Worm (Caenorhabditis elegans) whole organism, young adult: Measurements from ENCODE around the gene gcy-14.

Source experiments
- F10E7.11 ChIP-seq: sonication (generic microtip); optimal IDR thresholded peaks from 2 replicates; lab custom pipeline; 2017; ENCODE audit warnings: mild to moderate bottlenecking, missing genetic modification characterization, moderate library complexity, missing compliant biosample characterization
- F23B12.7 ChIP-seq: sonication (generic microtip); optimal IDR thresholded peaks from 2 replicates; lab custom pipeline; 2017; ENCODE audit warnings: missing genetic modification characterization, mild to moderate bottlenecking, missing compliant biosample characterization, antibody characterized with exemption, moderate library complexity; ENCODE audit not compliant: insufficient read depth
- F49E8.2 ChIP-seq: sonication (generic microtip); optimal IDR thresholded peaks from 3 replicates; lab custom pipeline; 2017; ENCODE audit warnings: missing genetic modification characterization, mild to moderate bottlenecking, missing compliant biosample characterization, antibody characterized with exemption, moderate library complexity; ENCODE audit not compliant: insufficient read depth
- F55B11.4 ChIP-seq: sonication (generic microtip); optimal IDR thresholded peaks from 2 replicates; lab custom pipeline; 2016; ENCODE audit warnings: missing compliant biosample characterization, missing genetic modification characterization, borderline replicate concordance; ENCODE audit not compliant: insufficient read depth
- F57A8.1 ChIP-seq: fragments of 200-800 bp; sonication (Bioruptor generic); optimal IDR thresholded peaks from 2 replicates; lab custom pipeline; 2018; ENCODE audit warnings: mild to moderate bottlenecking, missing genetic modification characterization, moderate library complexity, missing compliant biosample characterization
- Y53G8AR.9 ChIP-seq: fragments of 200-800 bp; sonication (Bioruptor generic); conservative IDR thresholded peaks from 2 replicates; pipeline ENCODE4 v1.3.6; 2022; ENCODE audit warnings: missing genetic modification reagents, missing genetic modification characterization, missing compliant biosample characterization
- Y79H2A.3 ChIP-seq: fragments of 200-800 bp; sonication (Bioruptor generic); conservative IDR thresholded peaks from 2 replicates; pipeline ENCODE4 v1.3.6; 2022; ENCODE audit warnings: missing genetic modification reagents, missing genetic modification characterization, missing compliant biosample characterization
- Y95B8A.8 ChIP-seq: fragments of 200-800 bp; sonication (Bioruptor generic); IDR thresholded peaks from 2 replicates; pipeline ENCODE4 v1.3.6; 2022; ENCODE audit warnings: missing genetic modification reagents, missing genetic modification characterization, missing compliant biosample characterization
- ZK185.1 ChIP-seq: sonication (generic microtip); optimal IDR thresholded peaks from 2 replicates; lab custom pipeline; 2016; ENCODE audit warnings: mild to moderate bottlenecking, missing genetic modification characterization, missing compliant biosample characterization; ENCODE audit not compliant: poor library complexity, severe bottlenecking
- akir-1 ChIP-seq: fragments of 200-800 bp; sonication (Bioruptor generic); optimal IDR thresholded peaks from 2 replicates; lab custom pipeline; 2018; ENCODE audit warnings: mild to moderate bottlenecking, missing genetic modification characterization, moderate library complexity, missing compliant biosample characterization
- aptf-2 ChIP-seq: fragments of 200-800 bp; sonication (Bioruptor generic); conservative IDR thresholded peaks from 2 replicates; pipeline ENCODE4 v1.3.6; 2022; ENCODE audit warnings: missing genetic modification reagents, missing genetic modification characterization, missing compliant biosample characterization
- attf-3 ChIP-seq: fragments of 200-800 bp; sonication (Bioruptor generic); conservative IDR thresholded peaks from 2 replicates; pipeline ENCODE4 v1.3.6; 2022; ENCODE audit warnings: missing genetic modification reagents, missing genetic modification characterization, missing compliant biosample characterization
- attf-6 ChIP-seq: fragments of 200-800 bp; sonication (Bioruptor generic); IDR thresholded peaks from 2 replicates; pipeline ENCODE4 v1.3.6; 2022; ENCODE audit warnings: missing genetic modification reagents, missing genetic modification characterization, missing compliant biosample characterization
- cebp-1 ChIP-seq, 2 experiments: fragments of 200-800 bp in 1 of 2; sonication (Bioruptor generic) in 1 of 2; sonication (generic microtip) in 1 of 2; IDR thresholded peaks in 1 of 2; optimal IDR thresholded peaks in 1 of 2; 2 replicates each; pipeline versions ENCODE4 v1.3.6 to Lab custom; 2017 to 2022; ENCODE audit warnings: missing compliant biosample characterization in 2 of 2, missing genetic modification characterization in 2 of 2, mild to moderate bottlenecking in 1 of 2, missing genetic modification reagents in 1 of 2, moderate library complexity in 1 of 2
- cebp-2 ChIP-seq: fragments of 200-800 bp; sonication (Bioruptor generic); IDR thresholded peaks from 2 replicates; pipeline ENCODE4 v1.3.6; 2022; ENCODE audit warnings: missing genetic modification characterization, missing compliant biosample characterization
- ceh-27 ChIP-seq: fragments of 200-800 bp; sonication (Bioruptor generic); optimal IDR thresholded peaks from 2 replicates; lab custom pipeline; 2018; ENCODE audit warnings: mild to moderate bottlenecking, missing genetic modification characterization, moderate library complexity, missing compliant biosample characterization
- chd-7 ChIP-seq: sonication (generic microtip); optimal IDR thresholded peaks from 2 replicates; lab custom pipeline; 2016; ENCODE audit warnings: mild to moderate bottlenecking, missing genetic modification characterization, moderate library complexity, missing compliant biosample characterization
- die-1 ChIP-seq: sonication (generic microtip); optimal IDR thresholded peaks from 2 replicates; lab custom pipeline; 2016; ENCODE audit warnings: missing genotype, mild to moderate bottlenecking, missing genetic modification characterization, missing compliant biosample characterization
- efl-1 ChIP-seq: fragments of 150-350 bp; optimal IDR thresholded peaks from 2 replicates; lab custom pipeline; 2014; ENCODE audit warnings: missing biosample characterization, missing genetic modification reagents, missing genetic modification characterization
- egl-44 ChIP-seq: fragments of 200-800 bp; sonication (Bioruptor generic); IDR thresholded peaks from 2 replicates; pipeline ENCODE4 v1.3.6; 2022; ENCODE audit warnings: missing genetic modification reagents, missing genetic modification characterization, missing compliant biosample characterization
- hlh-12 ChIP-seq: sonication (generic microtip); optimal IDR thresholded peaks from 2 replicates; lab custom pipeline; 2016; ENCODE audit warnings: missing genetic modification characterization, missing compliant biosample characterization
- hlh-26 ChIP-seq: fragments of 200-800 bp; sonication (Bioruptor generic); conservative IDR thresholded peaks from 2 replicates; pipeline ENCODE4 v1.3.6; 2022; ENCODE audit warnings: missing genetic modification reagents, missing genetic modification characterization, missing compliant biosample characterization
- hmg-1.2 ChIP-seq: fragments of 200-800 bp; sonication (Bioruptor generic); IDR thresholded peaks from 2 replicates; pipeline ENCODE4 v1.3.6; 2022; ENCODE audit warnings: missing genetic modification reagents, missing genetic modification characterization, missing compliant biosample characterization
- lag-1 ChIP-seq: fragments of 200-800 bp; sonication (Bioruptor generic); IDR thresholded peaks from 2 replicates; pipeline ENCODE4 v1.3.6; 2022; ENCODE audit warnings: missing genetic modification reagents, missing genetic modification characterization, missing compliant biosample characterization
- lin-26 ChIP-seq: fragments of 200-800 bp; sonication (Bioruptor generic); IDR thresholded peaks from 2 replicates; pipeline ENCODE4 v1.3.6; 2022; ENCODE audit warnings: missing genetic modification reagents, missing genetic modification characterization, missing compliant biosample characterization
- lin-35 ChIP-seq, 3 experiments: fragments of 150-350 bp in 2 of 3; sonication (generic microtip) in 1 of 3; optimal IDR thresholded peaks; 2 replicates each; lab custom pipeline; 2014 to 2018; ENCODE audit warnings: missing biosample characterization in 3 of 3, missing genetic modification characterization in 3 of 3, missing genetic modification reagents in 3 of 3
- lsl-1 ChIP-seq: fragments of 200-800 bp; sonication (Bioruptor generic); optimal IDR thresholded peaks from 2 replicates; lab custom pipeline; 2018; ENCODE audit warnings: mild to moderate bottlenecking, missing genetic modification characterization, moderate library complexity, missing compliant biosample characterization
- madf-10 ChIP-seq: sonication (generic microtip); optimal IDR thresholded peaks from 2 replicates; lab custom pipeline; 2016; ENCODE audit warnings: mild to moderate bottlenecking, missing genetic modification characterization, missing compliant biosample characterization
- madf-3 ChIP-seq: fragments of 200-800 bp; sonication (Bioruptor generic); IDR thresholded peaks from 2 replicates; pipeline ENCODE4 v1.3.6; 2022; ENCODE audit warnings: missing genetic modification reagents, missing genetic modification characterization, missing compliant biosample characterization
- mcd-1 ChIP-seq: fragments of 200-800 bp; sonication (Bioruptor generic); IDR thresholded peaks from 2 replicates; pipeline ENCODE4 v1.3.6; 2022; ENCODE audit warnings: missing genetic modification reagents, missing genetic modification characterization, missing compliant biosample characterization
- mel-28 ChIP-seq: sonication (generic microtip); optimal IDR thresholded peaks from 2 replicates; lab custom pipeline; 2016; ENCODE audit warnings: borderline replicate concordance, mild to moderate bottlenecking, missing genetic modification characterization, missing compliant biosample characterization
- mes-4 ChIP-seq: sonication (generic microtip); optimal IDR thresholded peaks from 2 replicates; lab custom pipeline; 2016; ENCODE audit warnings: missing genotype, missing genetic modification characterization, missing compliant biosample characterization
- nfya-1 ChIP-seq: sonication (generic microtip); optimal IDR thresholded peaks from 2 replicates; lab custom pipeline; 2017; ENCODE audit warnings: antibody characterized with exemption, missing compliant biosample characterization, missing genetic modification characterization, borderline replicate concordance; ENCODE audit not compliant: insufficient read depth
- nfyb-1 ChIP-seq: fragments of 200-800 bp; sonication (Bioruptor generic); IDR thresholded peaks from 2 replicates; pipeline ENCODE4 v1.3.6; 2022; ENCODE audit warnings: missing genetic modification reagents, missing genetic modification characterization, missing compliant biosample characterization
- nhr-120 ChIP-seq: fragments of 200-800 bp; sonication (Bioruptor generic); IDR thresholded peaks from 2 replicates; pipeline ENCODE4 v1.3.6; 2022; ENCODE audit warnings: missing genetic modification characterization, missing compliant biosample characterization
- nhr-179 ChIP-seq: sonication (generic microtip); optimal IDR thresholded peaks from 2 replicates; lab custom pipeline; 2016; ENCODE audit warnings: mild to moderate bottlenecking, missing genetic modification characterization, missing compliant biosample characterization
- pbrm-1 ChIP-seq: fragments of 200-800 bp; sonication (Bioruptor generic); IDR thresholded peaks from 2 replicates; pipeline ENCODE4 v1.3.6; 2022; ENCODE audit warnings: missing genetic modification reagents, missing genetic modification characterization, missing compliant biosample characterization
- repo-1 ChIP-seq: sonication (generic microtip); optimal IDR thresholded peaks from 2 replicates; lab custom pipeline; 2017; ENCODE audit warnings: mild to moderate bottlenecking, missing genetic modification characterization, missing compliant biosample characterization
- snpc-1.3 ChIP-seq: sonication (generic microtip); optimal IDR thresholded peaks from 2 replicates; lab custom pipeline; 2017; ENCODE audit warnings: missing genetic modification characterization, mild to moderate bottlenecking, missing compliant biosample characterization, antibody characterized with exemption, moderate library complexity, missing genotype, missing genetic modification reagents; ENCODE audit not compliant: insufficient read depth
- tbp1 ChIP-seq: fragments of 200-800 bp; sonication (Bioruptor generic); optimal IDR thresholded peaks from 2 replicates; lab custom pipeline; 2018; ENCODE audit warnings: mild to moderate bottlenecking, missing genetic modification characterization, missing compliant biosample characterization
- unc-62 ChIP-seq: fragments of 150-350 bp; optimal IDR thresholded peaks from 2 replicates; lab custom pipeline; 2014; ENCODE audit warnings: missing biosample characterization, missing genetic modification reagents, missing genetic modification characterization
- xnd-1 ChIP-seq: sonication (generic microtip); optimal IDR thresholded peaks from 2 replicates; lab custom pipeline; 2016; ENCODE audit warnings: missing genotype, missing genetic modification reagents, missing genetic modification characterization, missing compliant biosample characterization
- zfh-2 ChIP-seq: fragments of 200-800 bp; sonication (Bioruptor generic); conservative IDR thresholded peaks from 2 replicates; pipeline ENCODE4 v1.3.6; 2022; ENCODE audit warnings: missing genetic modification reagents, missing genetic modification characterization, missing compliant biosample characterization
- zim-3 ChIP-seq: sonication (generic microtip); optimal IDR thresholded peaks from 2 replicates; lab custom pipeline; 2017; ENCODE audit warnings: mild to moderate bottlenecking, missing genetic modification characterization, moderate library complexity, missing compliant biosample characterization
- ztf-18 ChIP-seq: sonication (generic microtip); optimal IDR thresholded peaks from 2 replicates; lab custom pipeline; 2016; ENCODE audit warnings: missing genotype, mild to moderate bottlenecking, missing genetic modification characterization, missing compliant biosample characterization
- ztf-22 ChIP-seq: fragments of 200-800 bp; sonication (Bioruptor generic); optimal IDR thresholded peaks from 2 replicates; lab custom pipeline; 2018; ENCODE audit warnings: mild to moderate bottlenecking, missing genetic modification characterization, moderate library complexity, missing compliant biosample characterization

The gcy-14 gene

ce11 chrV:14848510-14849206 lies 19.4 kb downstream of the gcy-14 start (continued):
- TF ChIP-seq efl-1 (GFP tag; lab: Kevin White, UChicago): no peak
- peak; percentile 68 for TF ChIP-seq unc-62 (GFP tag; lab: Kevin White, UChicago)
- peak; percentile 72; the same call in 1 of the 2 replicates for TF ChIP-seq pbrm-1 (GFP tag; lab: Robert Waterston, UW)
- TF ChIP-seq nfya-1: no peak
- TF ChIP-seq attf-6: no peak
- TF ChIP-seq xnd-1: no peak
- TF ChIP-seq nhr-120 (GFP tag; lab: Robert Waterston, UW): no peak
- TF ChIP-seq snpc-1.3 (tag; lab: Kevin White, UChicago): no peak
- no peak for TF ChIP-seq F55B11.4 (tag; lab: Kevin White, UChicago)
- TF ChIP-seq zim-3: peak; percentile 40
- TF ChIP-seq egl-44 (GFP tag; lab: Robert Waterston, UW): no peak
- TF ChIP-seq ceh-27 (GFP tag; lab: Kevin White, UChicago): no peak
- TF ChIP-seq akir-1 (GFP tag; lab: Kevin White, UChicago): peak; percentile 58
- no peak for TF ChIP-seq attf-3 (GFP tag; lab: Robert Waterston, UW)
- no peak for TF ChIP-seq hlh-26
- peak; percentile 61 for TF ChIP-seq ztf-22 (GFP tag; lab: Kevin White, UChicago)
- 0 out of 2 replicates have a peak, but pooled peaks have one; percentile 17 for TF ChIP-seq mcd-1
- no peak for TF ChIP-seq cebp-2 (GFP tag; lab: Robert Waterston, UW)
- peak; percentile 66; the same call in 1 of the 2 replicates for TF ChIP-seq nfyb-1 (GFP tag; lab: Robert Waterston, UW)
- no peak for TF ChIP-seq F23B12.7 (tag; lab: Kevin White, UChicago)
- TF ChIP-seq hlh-12: no peak
- peak; percentile 4 for TF ChIP-seq repo-1 (tag; lab: Kevin White, UChicago)
- no peak for TF ChIP-seq lag-1 (GFP tag; lab: Robert Waterston, UW)
- TF ChIP-seq ztf-18 (tag; lab: Kevin White, UChicago): no peak
- no peak for TF ChIP-seq Y95B8A.8 (GFP tag; lab: Robert Waterston, UW)
- no peak for TF ChIP-seq lin-35 (GFP tag; optimal IDR thresholded peaks at IDR 0.05; lab: Kevin White, UChicago)
- no peak for TF ChIP-seq zfh-2 (GFP tag; lab: Robert Waterston, UW)
- no peak for TF ChIP-seq F49E8.2
- no peak for TF ChIP-seq madf-3 (GFP tag; lab: Robert Waterston, UW)
- TF ChIP-seq die-1: no peak
- TF ChIP-seq ZK185.1 (tag; lab: Kevin White, UChicago): no peak
- TF ChIP-seq nhr-179: no peak
- no peak for TF ChIP-seq mes-4 (tag; lab: Kevin White, UChicago)
- no peak for TF ChIP-seq Y53G8AR.9 (GFP tag; lab: Robert Waterston, UW)
- TF ChIP-seq madf-10: peak; percentile 66
- TF ChIP-seq tbp1 (GFP tag; lab: Kevin White, UChicago): peak; percentile 46
- TF ChIP-seq F57A8.1: no peak
- no peak for TF ChIP-seq mel-28 (tag; lab: Kevin White, UChicago)
- TF ChIP-seq cebp-1 (GFP tag; IDR thresholded peaks at IDR 0.05; lab: Robert Waterston, UW): peak; percentile 46; the same call in 1 of the 2 replicates
- TF ChIP-seq cebp-1 (tag; optimal IDR thresholded peaks at IDR 0.05; lab: Kevin White, UChicago): peak; percentile 75
- no peak for TF ChIP-seq aptf-2
- TF ChIP-seq F10E7.11 (tag; lab: Kevin White, UChicago): no peak
- TF ChIP-seq chd-7 (tag; lab: Kevin White, UChicago): peak; percentile 88
- no peak for TF ChIP-seq lsl-1
- TF ChIP-seq hmg-1.2: peak; percentile 47; the same call in 1 of the 2 replicates
- no peak for TF ChIP-seq Y79H2A.3 (GFP tag; lab: Robert Waterston, UW)
- TF ChIP-seq lin-26 (GFP tag; lab: Robert Waterston, UW): no peak
